Fruit fly (Drosophila melanogaster) whole organism, embryonic: ENCODE results near the gene CG7094.

Experiments used
- ATbp ChIP-seq: fragments of 200-800 bp; sonication (Bioruptor generic); optimal IDR thresholded peaks from 2 replicates; lab custom pipeline; 2017; ENCODE audit warnings: missing biosample characterization, mild to moderate bottlenecking, missing genetic modification characterization, missing genetic modification reagents
- Atf3 ChIP-seq: fragments of 200-800 bp; sonication (Bioruptor generic); optimal IDR thresholded peaks from 3 replicates; lab custom pipeline; 2016; ENCODE audit warnings: missing biosample characterization, missing genetic modification characterization
- CG1024 ChIP-seq: fragments of 200-800 bp; sonication (Bioruptor generic); IDR thresholded peaks from 2 replicates; pipeline ENCODE4 v1.3.6; 2022; ENCODE audit warnings: missing biosample characterization, missing genetic modification characterization
- CG10274 ChIP-seq: fragments of 200-800 bp; sonication (Bioruptor generic); optimal IDR thresholded peaks from 3 replicates; lab custom pipeline; 2017; ENCODE audit warnings: missing biosample characterization, mild to moderate bottlenecking, missing genetic modification characterization
- CG10366 ChIP-seq: fragments of 200-800 bp; sonication (Bioruptor generic); IDR thresholded peaks from 2 replicates; pipeline ENCODE4 v1.3.6; 2022; ENCODE audit warnings: missing biosample characterization, missing genetic modification characterization
- CG10431 ChIP-seq: fragments of 200-800 bp; sonication (Bioruptor generic); optimal IDR thresholded peaks from 3 replicates; lab custom pipeline; 2018; ENCODE audit warnings: missing biosample characterization, mild to moderate bottlenecking, missing genetic modification characterization
- CG10654 ChIP-seq: fragments of 200-800 bp; sonication (Bioruptor generic); optimal IDR thresholded peaks from 2 replicates; lab custom pipeline; 2016; ENCODE audit warnings: missing biosample characterization, missing genetic modification characterization
- CG12071 ChIP-seq: fragments of 200-800 bp; sonication (Bioruptor generic); optimal IDR thresholded peaks from 3 replicates; lab custom pipeline; 2018; ENCODE audit warnings: missing biosample characterization, mild to moderate bottlenecking, missing genetic modification characterization
- CG12744 ChIP-seq: fragments of 200-800 bp; sonication (Bioruptor generic); optimal IDR thresholded peaks from 2 replicates; lab custom pipeline; 2016; ENCODE audit warnings: missing biosample characterization, missing genetic modification characterization
- CG13123 ChIP-seq: fragments of 200-800 bp; sonication (Bioruptor generic); optimal IDR thresholded peaks from 2 replicates; lab custom pipeline; 2016; ENCODE audit warnings: missing biosample characterization, missing genetic modification characterization
- CG13424 ChIP-seq: fragments of 200-800 bp; sonication (Bioruptor generic); optimal IDR thresholded peaks from 2 replicates; lab custom pipeline; 2019; ENCODE audit warnings: missing biosample characterization, mild to moderate bottlenecking, missing genetic modification characterization, moderate library complexity
- CG14710 ChIP-seq: fragments of 200-800 bp; sonication (Bioruptor generic); optimal IDR thresholded peaks from 3 replicates; lab custom pipeline; 2019; ENCODE audit warnings: missing biosample characterization, mild to moderate bottlenecking, missing genetic modification characterization, moderate library complexity
- CG16815 ChIP-seq: fragments of 200-800 bp; sonication (Bioruptor generic); optimal IDR thresholded peaks from 3 replicates; lab custom pipeline; 2017; ENCODE audit warnings: missing biosample characterization, mild to moderate bottlenecking, missing genetic modification characterization
- CG17361 ChIP-seq: fragments of 200-800 bp; sonication (Bioruptor generic); IDR thresholded peaks from 3 replicates; pipeline ENCODE4 v1.3.6; 2022; ENCODE audit warnings: missing biosample characterization, missing genetic modification characterization
- CG17802 ChIP-seq: fragments of 200-800 bp; sonication (Bioruptor generic); optimal IDR thresholded peaks from 2 replicates; lab custom pipeline; 2018; ENCODE audit warnings: missing biosample characterization, mild to moderate bottlenecking, missing genetic modification characterization, moderate library complexity
- CG18764 ChIP-seq: fragments of 200-800 bp; sonication (Bioruptor generic); optimal IDR thresholded peaks from 3 replicates; lab custom pipeline; 2016; ENCODE audit warnings: missing biosample characterization, missing genetic modification characterization
- CG2712 ChIP-seq: fragments of 200-800 bp; optimal IDR thresholded peaks from 3 replicates; lab custom pipeline; 2019; ENCODE audit warnings: missing biosample characterization, mild to moderate bottlenecking, missing genetic modification characterization, moderate library complexity
- CG2889 ChIP-seq: fragments of 200-800 bp; sonication (Bioruptor generic); IDR thresholded peaks from 3 replicates; pipeline ENCODE4 v1.3.6; 2022; ENCODE audit warnings: missing biosample characterization, missing genetic modification characterization
- CG7372 ChIP-seq: fragments of 200-800 bp; sonication (Bioruptor generic); IDR thresholded peaks from 2 replicates; pipeline ENCODE4 v1.3.6; 2022; ENCODE audit warnings: missing biosample characterization, missing genetic modification characterization
- CG7786 ChIP-seq: fragments of 200-800 bp; sonication (Bioruptor generic); optimal IDR thresholded peaks from 2 replicates; lab custom pipeline; 2016; ENCODE audit warnings: missing biosample characterization, missing genetic modification characterization
- CG8359 ChIP-seq: fragments of 200-800 bp; sonication (Bioruptor generic); optimal IDR thresholded peaks from 2 replicates; lab custom pipeline; 2017; ENCODE audit warnings: missing biosample characterization, mild to moderate bottlenecking, missing genetic modification characterization, borderline replicate concordance
- CG9215 ChIP-seq: fragments of 200-800 bp; sonication (Bioruptor generic); IDR thresholded peaks from 2 replicates; pipeline ENCODE4 v1.3.6; 2022; ENCODE audit warnings: missing biosample characterization, missing genetic modification characterization
- Camta ChIP-seq: fragments of 200-800 bp; sonication (Bioruptor generic); optimal IDR thresholded peaks from 2 replicates; lab custom pipeline; 2016; ENCODE audit warnings: missing biosample characterization, missing genetic modification characterization
- CrebB ChIP-seq: fragments of 200-800 bp; sonication (Bioruptor generic); optimal IDR thresholded peaks from 3 replicates; lab custom pipeline; 2018; ENCODE audit warnings: missing biosample characterization, mild to moderate bottlenecking, missing genetic modification characterization
- Dref ChIP-seq: fragments of 200-800 bp; sonication (Bioruptor generic); IDR thresholded peaks from 2 replicates; pipeline ENCODE4 v1.3.6; 2022; ENCODE audit warnings: missing biosample characterization, missing genetic modification characterization
- Fer2 ChIP-seq: fragments of 200-800 bp; sonication (Bioruptor generic); optimal IDR thresholded peaks from 2 replicates; lab custom pipeline; 2018; ENCODE audit warnings: missing biosample characterization, mild to moderate bottlenecking, missing genetic modification characterization, moderate library complexity
- HmgZ ChIP-seq: fragments of 200-800 bp; sonication (Bioruptor generic); optimal IDR thresholded peaks from 2 replicates; lab custom pipeline; 2018; ENCODE audit warnings: missing biosample characterization, mild to moderate bottlenecking, missing genetic modification characterization
- NFAT ChIP-seq: fragments of 200-800 bp; sonication (Bioruptor generic); IDR thresholded peaks from 2 replicates; pipeline ENCODE4 v1.3.6; 2022; ENCODE audit warnings: missing biosample characterization, missing genetic modification characterization
- Opbp ChIP-seq: fragments of 200-800 bp; sonication (Bioruptor generic); IDR thresholded peaks from 3 replicates; pipeline ENCODE4 v1.3.6; 2022; ENCODE audit warnings: missing biosample characterization, missing genetic modification characterization; ENCODE audit not compliant: partially characterized antibody
- Sry-β ChIP-seq: fragments of 200-800 bp; sonication (Bioruptor generic); optimal IDR thresholded peaks from 2 replicates; lab custom pipeline; 2018; ENCODE audit warnings: missing biosample characterization, mild to moderate bottlenecking, missing genetic modification characterization, moderate library complexity
- Sry-δ ChIP-seq: fragments of 200-800 bp; sonication (Bioruptor generic); optimal IDR thresholded peaks from 2 replicates; lab custom pipeline; 2016; ENCODE audit warnings: missing biosample characterization, missing genetic modification characterization
- TFAM ChIP-seq: fragments of 200-800 bp; sonication (Bioruptor generic); optimal IDR thresholded peaks from 2 replicates; lab custom pipeline; 2017; ENCODE audit warnings: missing biosample characterization, missing genetic modification characterization, inconsistent platforms
- abd-A ChIP-seq: fragments of 200-800 bp; sonication (Bioruptor generic); optimal IDR thresholded peaks from 3 replicates; lab custom pipeline; 2019; ENCODE audit warnings: missing biosample characterization, mild to moderate bottlenecking, missing genetic modification characterization, moderate library complexity
- ac ChIP-seq: fragments of 200-800 bp; sonication (Bioruptor generic); optimal IDR thresholded peaks from 3 replicates; lab custom pipeline; 2017; ENCODE audit warnings: missing biosample characterization, mild to moderate bottlenecking, missing genetic modification characterization
- cad ChIP-seq: fragments of >200 bp; optimal IDR thresholded peaks from 2 replicates; lab custom pipeline; 2017; ENCODE audit warnings: missing biosample characterization, missing genetic modification characterization
- crc ChIP-seq: fragments of 200-800 bp; sonication (Bioruptor generic); optimal IDR thresholded peaks from 2 replicates; lab custom pipeline; 2016; ENCODE audit warnings: missing biosample characterization, missing genetic modification characterization
- gcm ChIP-seq: fragments of 200-800 bp; sonication (Bioruptor generic); optimal IDR thresholded peaks from 2 replicates; lab custom pipeline; 2019; ENCODE audit warnings: missing biosample characterization, mild to moderate bottlenecking, missing genetic modification characterization, moderate library complexity
- her ChIP-seq: fragments of 200-800 bp; sonication (Bioruptor generic); optimal IDR thresholded peaks from 2 replicates; lab custom pipeline; 2016; ENCODE audit warnings: missing biosample characterization, missing genetic modification characterization
- jigr1 ChIP-seq: fragments of 200-800 bp; sonication (Bioruptor generic); IDR thresholded peaks from 3 replicates; pipeline ENCODE4 v1.3.6; 2022; ENCODE audit warnings: missing biosample characterization, missing genetic modification characterization
- mirr ChIP-seq: fragments of 200-800 bp; sonication (Bioruptor generic); optimal IDR thresholded peaks from 3 replicates; lab custom pipeline; 2018; ENCODE audit warnings: missing biosample characterization, mild to moderate bottlenecking, missing genetic modification characterization
- nmo ChIP-seq: fragments of 200-800 bp; sonication (Bioruptor generic); optimal IDR thresholded peaks from 2 replicates; lab custom pipeline; 2018; ENCODE audit warnings: missing biosample characterization, mild to moderate bottlenecking, missing genetic modification characterization, moderate library complexity
- oc ChIP-seq: fragments of 200-800 bp; sonication (Bioruptor generic); optimal IDR thresholded peaks from 2 replicates; lab custom pipeline; 2018; ENCODE audit warnings: missing biosample characterization, mild to moderate bottlenecking, missing genetic modification characterization, moderate library complexity
- pho ChIP-seq: fragments of 200-800 bp; sonication (Bioruptor generic); optimal IDR thresholded peaks from 2 replicates; lab custom pipeline; 2016; ENCODE audit warnings: missing biosample characterization, missing genetic modification characterization
- psq ChIP-seq: fragments of 200-800 bp; sonication (Bioruptor generic); optimal IDR thresholded peaks from 2 replicates; lab custom pipeline; 2017; ENCODE audit warnings: missing biosample characterization, missing genetic modification characterization
- ranshi ChIP-seq: fragments of 200-800 bp; sonication (Bioruptor generic); IDR thresholded peaks from 2 replicates; pipeline ENCODE4 v1.3.6; 2022; ENCODE audit warnings: missing biosample characterization, missing genetic modification characterization
- salm ChIP-seq: fragments of 200-800 bp; sonication (Bioruptor generic); optimal IDR thresholded peaks from 2 replicates; lab custom pipeline; 2018; ENCODE audit warnings: missing biosample characterization, mild to moderate bottlenecking, missing genetic modification characterization
- sim ChIP-seq: fragments of 200-800 bp; sonication (Bioruptor generic); IDR thresholded peaks from 2 replicates; pipeline ENCODE4 v1.3.6; 2022; ENCODE audit warnings: missing biosample characterization, missing genetic modification characterization
- slp2 ChIP-seq: fragments of 200-800 bp; sonication (Bioruptor generic); optimal IDR thresholded peaks from 2 replicates; lab custom pipeline; 2016; ENCODE audit warnings: missing biosample characterization, missing genetic modification characterization
- stc ChIP-seq: fragments of 200-800 bp; sonication (Bioruptor generic); IDR thresholded peaks from 2 replicates; pipeline ENCODE4 v1.3.6; 2022; ENCODE audit warnings: missing biosample characterization, missing genetic modification characterization
- tup ChIP-seq: fragments of 200-800 bp; sonication (Bioruptor generic); optimal IDR thresholded peaks from 2 replicates; lab custom pipeline; 2016; ENCODE audit warnings: missing biosample characterization, mild to moderate bottlenecking, missing genetic modification characterization, moderate library complexity
- usp ChIP-seq: fragments of >200 bp; optimal IDR thresholded peaks from 2 replicates; lab custom pipeline; 2017; ENCODE audit warnings: missing biosample characterization, missing genetic modification characterization
- vnd ChIP-seq: fragments of 200-800 bp; sonication (Bioruptor generic); IDR thresholded peaks from 3 replicates; pipeline ENCODE4 v1.3.6; 2022; ENCODE audit warnings: missing biosample characterization, missing genetic modification characterization; ENCODE audit not compliant: partially characterized antibody
- zen ChIP-seq: fragments of 200-800 bp; sonication (Bioruptor generic); optimal IDR thresholded peaks from 3 replicates; lab custom pipeline; 2018; ENCODE audit warnings: missing biosample characterization, mild to moderate bottlenecking, missing genetic modification characterization, moderate library complexity

CG7094 gene

dm6 chr2L:17589853-17590252 lies 34.3 kb upstream of the CG7094 start (continued):
- TF ChIP-seq Dref (GFP tag; lab: Robert Waterston, UW) (no peak), nmo (GFP tag; lab: Kevin White, UChicago) (peak; percentile 42), oc (tag; lab: Kevin White, UChicago) (no peak), CrebB (tag; lab: Kevin White, UChicago) (no peak), TFAM (GFP tag; lab: Kevin White, UChicago) (no peak), CG10274 (no peak), her (GFP tag; lab: Kevin White, UChicago) (no peak), zen (no peak), vnd (GFP tag; lab: Robert Waterston, UW) (no peak), abd-A (tag; lab: Kevin White, UChicago) (peak; percentile 66), CG14710 (tag; lab: Kevin White, UChicago) (no peak), CG12744 (GFP tag; lab: Kevin White, UChicago) (no peak), Atf3 (GFP tag; lab: Kevin White, UChicago) (no peak), NFAT (GFP tag; lab: Robert Waterston, UW) (no peak), Sry-δ (GFP tag; lab: Kevin White, UChicago) (no peak), gcm (GFP tag; lab: Kevin White, UChicago) (peak; percentile 1), cad (GFP tag; lab: Kevin White, UChicago) (no peak), CG18764 (no peak), crc (GFP tag; lab: Kevin White, UChicago) (no peak), CG2889 (GFP tag; lab: Robert Waterston, UW) (no peak), CG1024 (GFP tag; lab: Robert Waterston, UW) (no peak), CG7786 (GFP tag; lab: Kevin White, UChicago) (no peak), jigr1 (GFP tag; lab: Robert Waterston, UW) (no peak), CG13424 (peak; percentile 18), CG10431 (GFP tag; lab: Kevin White, UChicago) (no peak), CG2712 (tag; lab: Kevin White, UChicago) (peak; percentile 45), usp (GFP tag; lab: Kevin White, UChicago) (no peak), CG16815 (GFP tag; lab: Kevin White, UChicago) (no peak), CG17802 (tag; lab: Kevin White, UChicago) (no peak), psq (no peak), CG17361 (GFP tag; lab: Robert Waterston, UW) (peak; percentile 61; the same call in 2 of the 3 replicates), slp2 (GFP tag; lab: Kevin White, UChicago) (no peak), CG10654 (GFP tag; lab: Kevin White, UChicago) (no peak), ranshi (GFP tag; lab: Robert Waterston, UW) (no peak), Fer2 (tag; lab: Kevin White, UChicago) (no peak), salm (tag; lab: Kevin White, UChicago) (no peak), pho (GFP tag; lab: Kevin White, UChicago) (no peak), Opbp (GFP tag; lab: Robert Waterston, UW) (no peak), CG7372 (no peak), tup (GFP tag; lab: Kevin White, UChicago) (no peak), CG10366 (GFP tag; lab: Robert Waterston, UW) (no peak), Camta (GFP tag; lab: Kevin White, UChicago) (no peak), ATbp (no peak), CG8359 (no peak), Sry-β (GFP tag; lab: Kevin White, UChicago) (no peak), HmgZ (tag; lab: Kevin White, UChicago) (no peak), CG13123 (no peak), stc (GFP tag; lab: Robert Waterston, UW) (no peak), CG9215 (GFP tag; lab: Robert Waterston, UW) (no peak), mirr (GFP tag; lab: Kevin White, UChicago) (no peak), ac (no peak), CG12071 (GFP tag; lab: Kevin White, UChicago) (no peak), sim (no peak)
